Fruit fly (Drosophila melanogaster) S2 (cell line): ENCODE measurements around the gene CG31301.
A peak's percentile ranks its signal among the peaks of the same experiment; 100 is the strongest.

ENCODE experiments used
- CG8478 ChIP-seq: fragments of >200 bp; optimal IDR thresholded peaks from 2 replicates; lab custom pipeline; 2018
- CTCF ChIP-seq, 2 experiments: fragments of >200 bp; optimal IDR thresholded peaks; 2 replicates each; lab custom pipeline; 2018

CG31301 gene

dm6 chr3R:15374397-15374796, 28.4 kb downstream of the CG31301 start, which contains the start of gene Rbp:
Gene Rbp, plus strand, starts transcription at chr3R:15374635.
- TF ChIP-seq CTCF (optimal IDR thresholded peaks at IDR 0.05; lab: Kevin White, UChicago) (no peak), CG8478 (lab: Kevin White, UChicago) (no peak)

dm6 chr3R:15375470-15375869, 29.5 kb downstream of the CG31301 start:
- no peak for TF ChIP-seq CG8478 (lab: Kevin White, UChicago)
- TF ChIP-seq CTCF (optimal IDR thresholded peaks at IDR 0.05; lab: Kevin White, UChicago): no peak

- no peak for TF ChIP-seq CG8478 (lab: Kevin White, UChicago)
- peak in 1 of 2 experiments; percentile 6 for TF ChIP-seq CTCF (optimal IDR thresholded peaks at IDR 0.05; lab: Kevin White, UChicago)
These were observed 33.1 kb downstream of the CG31301 start for dm6 chr3R:15379071-15379470.

- TF ChIP-seq CTCF (optimal IDR thresholded peaks at IDR 0.05; lab: Kevin White, UChicago): no peak
- no peak for TF ChIP-seq CG8478 (lab: Kevin White, UChicago)
These were observed 36.8 kb downstream of the CG31301 start, which contains the start of gene h-cup for dm6 chr3R:15382851-15383250. Gene h-cup, minus strand, starts transcription at chr3R:15382951.

dm6 chr3R:15393206-15393805, 47.3 kb downstream of the CG31301 start:
- TF ChIP-seq CG8478 (lab: Kevin White, UChicago): no peak
- no peak for TF ChIP-seq CTCF (optimal IDR thresholded peaks at IDR 0.05; lab: Kevin White, UChicago)
